Worm (Caenorhabditis elegans): Measurements from ENCODE around the gene T18D3.5.

T18D3.5 gene

DNA sequence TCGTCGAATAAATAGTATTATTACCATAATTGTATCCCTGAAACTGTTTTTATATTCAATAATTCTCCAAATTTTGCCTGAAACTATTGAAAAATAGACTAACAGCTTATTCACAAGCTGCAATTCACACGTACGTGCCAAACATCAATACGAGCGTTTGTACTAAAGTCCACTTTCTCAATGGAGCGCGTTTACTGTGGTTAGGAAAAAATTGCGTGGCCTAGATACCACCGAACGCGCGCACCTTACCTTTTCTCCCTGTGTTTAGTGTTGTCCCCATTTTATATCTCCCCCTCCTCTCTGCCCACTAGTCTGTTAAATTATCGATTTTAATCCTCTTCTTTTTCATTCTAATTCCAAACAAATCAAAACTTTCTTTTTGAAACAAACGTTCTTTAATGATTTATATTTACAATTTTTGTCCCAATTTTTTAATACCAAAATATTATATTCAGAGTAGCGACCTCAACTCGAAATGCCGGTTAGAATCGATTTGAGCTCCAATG is 9.3 kb upstream of the T18D3.5 start, which contains the start of the genes T18D3.9 and T18D3.1 (continued):
- TF ChIP-seq lsy-2 (tag; optimal IDR thresholded peaks at IDR 0.05), result peak in 1 of 2 experiments; percentile 68
- no peak for TF ChIP-seq lim-7 (GFP tag; IDR thresholded peaks at IDR 0.05)
- TF ChIP-seq daf-16 (GFP tag; optimal IDR thresholded peaks at IDR 0.05), result no peak
- peak; percentile 22 for TF ChIP-seq daf-16 (tag; optimal IDR thresholded peaks at IDR 0.05)
- TF ChIP-seq saeg-2 (GFP tag; IDR thresholded peaks at IDR 0.05), result no peak
- TF ChIP-seq dmd-9 (GFP tag; IDR thresholded peaks at IDR 0.05), result no peak
- TF ChIP-seq ztf-11 (tag; optimal IDR thresholded peaks at IDR 0.05), result no peak
- no peak for TF ChIP-seq spr-1 (tag; optimal IDR thresholded peaks at IDR 0.05)
- peak; percentile 14 for TF ChIP-seq nhr-6 (tag; optimal IDR thresholded peaks at IDR 0.05)
- TF ChIP-seq nhr-25 (tag; optimal IDR thresholded peaks at IDR 0.05; ENCODE audit: borderline replicate concordance, insufficient read depth), result peak; percentile 37
- peak; percentile 100 for TF ChIP-seq aha-1 (tag)
- peak; percentile 17 for TF ChIP-seq ama-1 (optimal IDR thresholded peaks at IDR 0.05)
- TF ChIP-seq mep-1 (tag; optimal IDR thresholded peaks at IDR 0.05), result peak; percentile 79
- no peak for TF ChIP-seq nhr-10 (tag; optimal IDR thresholded peaks at IDR 0.05)
- peak; percentile 36 for TF ChIP-seq dpl-1 (GFP tag; optimal IDR thresholded peaks at IDR 0.05)
- TF ChIP-seq Y5F2A.4 (GFP tag; optimal IDR thresholded peaks at IDR 0.05), result no peak
- no peak for TF ChIP-seq sdz-12 (GFP tag; optimal IDR thresholded peaks at IDR 0.05)
- TF ChIP-seq D1046.2 (GFP tag; IDR thresholded peaks at IDR 0.05), result no peak
- TF ChIP-seq lin-29 (GFP tag; IDR thresholded peaks at IDR 0.05), result no peak
- no peak for TF ChIP-seq zfp-2 (tag; optimal IDR thresholded peaks at IDR 0.05)
- peak; percentile 34 for TF ChIP-seq hlh-30 (tag; optimal IDR thresholded peaks at IDR 0.05; ENCODE audit: insufficient read depth)
- peak; percentile 22 for TF ChIP-seq mxl-3 (GFP tag; optimal IDR thresholded peaks at IDR 0.05)

DNA sequence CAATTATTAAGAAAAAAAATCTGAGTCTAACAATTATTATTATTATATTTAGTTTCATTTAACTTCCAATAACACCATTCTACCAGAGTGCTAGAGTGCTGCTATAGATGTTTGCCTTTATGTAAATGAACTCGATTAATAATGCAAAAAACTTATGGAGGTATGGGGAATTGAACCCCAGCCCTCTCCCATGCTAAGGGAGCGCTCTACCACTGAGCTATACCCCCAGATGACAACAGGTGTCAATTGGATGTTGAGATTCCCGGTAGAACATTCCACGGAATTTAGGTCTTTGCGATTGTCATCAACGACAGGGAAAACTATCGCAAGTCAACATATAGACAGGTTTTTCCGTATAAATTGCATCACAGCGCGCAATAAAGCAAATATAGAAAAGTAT is 5.6 kb upstream of the T18D3.5 start:
- TF ChIP-seq lin-13 (GFP tag; optimal IDR thresholded peaks at IDR 0.05) (peak; percentile 60), nhr-41 (GFP tag; IDR thresholded peaks at IDR 0.05) (0 out of 2 replicates have a peak, but pooled peaks have one; percentile 26), T20F7.1 (GFP tag; optimal IDR thresholded peaks at IDR 0.05) (no peak), ZK546.5 (tag; optimal IDR thresholded peaks at IDR 0.05) (no peak), ceh-62 (tag; optimal IDR thresholded peaks at IDR 0.05) (no peak), ztf-11 (tag; optimal IDR thresholded peaks at IDR 0.05) (no peak), gei-8 (GFP tag; optimal IDR thresholded peaks at IDR 0.05) (peak; percentile 73), ceh-32 (tag; optimal IDR thresholded peaks at IDR 0.05; ENCODE audit: poor library complexity) (no peak), Y48G9A.11 (GFP tag; IDR thresholded peaks at IDR 0.05) (peak; percentile 71; the same call in 1 of the 2 replicates), zfp-2 (tag; optimal IDR thresholded peaks at IDR 0.05) (peak; percentile 55), saeg-2 (GFP tag; IDR thresholded peaks at IDR 0.05) (0 out of 2 replicates have a peak, but pooled peaks have one; percentile 40), lsy-2 (tag; optimal IDR thresholded peaks at IDR 0.05) (no peak), nhr-237 (tag; optimal IDR thresholded peaks at IDR 0.05) (no peak), zag-1 (tag; optimal IDR thresholded peaks at IDR 0.05) (no peak), lin-39 (tag; optimal IDR thresholded peaks at IDR 0.05) (no peak), spr-1 (tag; optimal IDR thresholded peaks at IDR 0.05) (peak; percentile 79), Y5F2A.4 (GFP tag; optimal IDR thresholded peaks at IDR 0.05) (peak; percentile 68), lin-29 (GFP tag; IDR thresholded peaks at IDR 0.05) (peak; percentile 56; the same call in 1 of the 2 replicates), unc-62 (GFP tag; optimal IDR thresholded peaks at IDR 0.05 in 1 of 2) (no peak), unc-62 (tag; optimal IDR thresholded peaks at IDR 0.05) (no peak), daf-8 (GFP tag; IDR thresholded peaks at IDR 0.05) (no peak), F37D6.2 (tag; optimal IDR thresholded peaks at IDR 0.05) (no peak), dve-1 (tag; optimal IDR thresholded peaks at IDR 0.05; ENCODE audit: insufficient read depth) (peak; percentile 42), dmd-6 (GFP tag; IDR thresholded peaks at IDR 0.05) (peak; percentile 69), pqm-1 (tag; optimal IDR thresholded peaks at IDR 0.05) (no peak), dmd-9 (GFP tag; IDR thresholded peaks at IDR 0.05) (peak; percentile 87), arid-1 (GFP tag; conservative IDR thresholded peaks at IDR 0.05) (peak; percentile 78), egl-43 (GFP tag; IDR thresholded peaks at IDR 0.05) (peak; percentile 90), vab-7 (GFP tag; IDR thresholded peaks at IDR 0.05) (peak; percentile 75), hlh-30 (tag; optimal IDR thresholded peaks at IDR 0.05; ENCODE audit: insufficient read depth) (peak; percentile 65), nhr-28 (tag; optimal IDR thresholded peaks at IDR 0.05) (peak; percentile 26), php-3 (GFP tag; IDR thresholded peaks at IDR 0.05) (peak; percentile 58; the same call in 1 of the 2 replicates), ces-1 (GFP tag; optimal IDR thresholded peaks at IDR 0.05) (no peak), ceh-28 (tag; optimal IDR thresholded peaks at IDR 0.05) (no peak), F44E2.7 (GFP tag; IDR thresholded peaks at IDR 0.05) (0 out of 2 replicates have a peak, but pooled peaks have one; percentile 13), hlh-11 (tag; optimal IDR thresholded peaks at IDR 0.05) (peak; percentile 67)
